Worm (Caenorhabditis elegans) whole organism, L3 larva: Measurements from ENCODE around the gene pmp-1.

Experiments
- R02D3.7 ChIP-seq: fragments of 150-350 bp; optimal IDR thresholded peaks from 2 replicates; lab custom pipeline; 2014; ENCODE audit warnings: missing biosample characterization, missing genetic modification characterization
- ZK546.5 ChIP-seq: sonication (generic microtip); optimal IDR thresholded peaks from 2 replicates; lab custom pipeline; 2017; ENCODE audit warnings: missing biosample characterization, missing genetic modification characterization
- aly-2 ChIP-seq: fragments of 150-350 bp; optimal IDR thresholded peaks from 2 replicates; lab custom pipeline; 2014; ENCODE audit warnings: missing biosample characterization, missing genetic modification characterization
- ama-1 ChIP-seq: fragments of 150-350 bp; optimal IDR thresholded peaks from 2 replicates; lab custom pipeline; 2018
- daf-12 ChIP-seq: fragments of 150-350 bp; optimal IDR thresholded peaks from 2 replicates; lab custom pipeline; 2014; ENCODE audit warnings: missing biosample characterization, missing genetic modification reagents, missing genetic modification characterization
- fkh-10 ChIP-seq: sonication (generic microtip); optimal IDR thresholded peaks from 2 replicates; lab custom pipeline; 2017; ENCODE audit warnings: missing biosample characterization, missing genetic modification reagents, missing genetic modification characterization
- lin-15B ChIP-seq: fragments of 150-350 bp; optimal IDR thresholded peaks from 2 replicates; lab custom pipeline; 2014; ENCODE audit warnings: missing biosample characterization, missing genetic modification characterization
- lin-39 ChIP-seq: fragments of 150-350 bp; optimal IDR thresholded peaks from 2 replicates; lab custom pipeline; 2018; ENCODE audit warnings: missing biosample characterization, missing genetic modification reagents, missing genetic modification characterization
- nhr-28 ChIP-seq: fragments of 150-350 bp; optimal IDR thresholded peaks from 2 replicates; lab custom pipeline; 2014; ENCODE audit warnings: missing biosample characterization, missing genetic modification characterization
- pha-4 ChIP-seq: fragments of 150-350 bp; optimal IDR thresholded peaks from 2 replicates; lab custom pipeline; 2014; ENCODE audit warnings: missing biosample characterization, missing genetic modification reagents, missing genetic modification characterization
- skn-1 ChIP-seq: fragments of 150-350 bp; optimal IDR thresholded peaks from 2 replicates; lab custom pipeline; 2014; ENCODE audit warnings: missing biosample characterization, missing genetic modification characterization
- unc-39 ChIP-seq: sonication (generic microtip); optimal IDR thresholded peaks from 4 replicates; lab custom pipeline; 2017; ENCODE audit warnings: missing biosample characterization, missing genetic modification characterization
- zag-1 ChIP-seq: fragments of 150-350 bp; optimal IDR thresholded peaks from 2 replicates; lab custom pipeline; 2014; ENCODE audit warnings: missing biosample characterization, missing genetic modification characterization
- ztf-4 ChIP-seq: fragments of 150-350 bp; optimal IDR thresholded peaks from 2 replicates; lab custom pipeline; 2014; ENCODE audit warnings: missing biosample characterization, missing genetic modification characterization

ce11 chrII:6858201-6858600 is 25.4 kb downstream of the pmp-1 start, which contains the start of gene dnj-5:
- TF ChIP-seq fkh-10 (GFP tag; lab: Kevin White, UChicago) (no peak), R02D3.7 (no peak), unc-39 (no peak), lin-15B (no peak), ZK546.5 (tag; lab: Kevin White, UChicago) (no peak), ztf-4 (tag; lab: Kevin White, UChicago) (no peak), pha-4 (tag; lab: Kevin White, UChicago) (no peak), ama-1 (lab: Kevin White, UChicago) (no peak), nhr-28 (no peak), aly-2 (tag; lab: Kevin White, UChicago) (no peak), daf-12 (tag; lab: Kevin White, UChicago) (no peak), zag-1 (no peak), lin-39 (tag; lab: Kevin White, UChicago) (no peak), skn-1 (tag; lab: Kevin White, UChicago) (no peak)
